Fruit fly (Drosophila melanogaster) whole organism, prepupa: ENCODE measurements around the gene RpS14a.

Experiments
- CG4318 ChIP-seq: fragments of 200-800 bp; sonication (Bioruptor generic); optimal IDR thresholded peaks from 3 replicates; lab custom pipeline; 2017; ENCODE audit warnings: missing biosample characterization, mild to moderate bottlenecking, missing genetic modification characterization
- CG6854 ChIP-seq: fragments of 200-800 bp; sonication (Bioruptor generic); optimal IDR thresholded peaks from 2 replicates; lab custom pipeline; 2017; ENCODE audit warnings: missing biosample characterization, mild to moderate bottlenecking, missing genetic modification characterization
- dac ChIP-seq: fragments of 200-800 bp; sonication (Bioruptor generic); optimal IDR thresholded peaks from 2 replicates; lab custom pipeline; 2017; ENCODE audit warnings: missing biosample characterization, mild to moderate bottlenecking, missing genetic modification characterization
- fd85E ChIP-seq: fragments of 200-800 bp; sonication (Bioruptor generic); optimal IDR thresholded peaks from 3 replicates; lab custom pipeline; 2016; ENCODE audit warnings: missing biosample characterization, missing genetic modification characterization
- lz ChIP-seq: fragments of 200-800 bp; sonication (Bioruptor generic); optimal IDR thresholded peaks from 3 replicates; lab custom pipeline; 2016; ENCODE audit warnings: missing biosample characterization, missing genetic modification characterization

DNA sequence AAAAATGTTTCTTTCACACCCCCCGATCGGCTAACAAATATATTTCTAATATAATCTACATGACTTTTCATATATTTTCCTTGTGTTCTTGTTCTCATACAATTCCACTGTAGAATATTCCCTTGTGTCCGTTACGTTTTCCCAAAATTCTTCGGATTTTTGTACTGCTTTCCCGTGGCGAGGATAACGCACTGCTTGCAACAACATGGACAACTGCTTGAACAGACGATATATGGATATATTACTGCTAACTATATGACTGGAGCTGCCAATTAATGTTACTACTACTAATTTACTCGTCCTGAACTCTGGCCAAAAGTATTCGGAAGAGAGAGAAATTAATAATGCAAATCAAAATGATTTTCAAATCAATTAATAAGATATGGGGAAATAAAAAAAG, 8.6 kb upstream of the RpS14a start:
- TF ChIP-seq CG4318 (no peak), dac (no peak), fd85E (GFP tag; lab: Kevin White, UChicago) (no peak), CG6854 (GFP tag; lab: Kevin White, UChicago) (no peak), lz (GFP tag; lab: Kevin White, UChicago) (no peak)
